Worm (Caenorhabditis elegans) whole organism, L4/young adult: ENCODE data around the gene snf-7.

ENCODE experiments used
- dao-5 ChIP-seq: sonication (generic microtip); optimal IDR thresholded peaks from 2 replicates; lab custom pipeline; 2016; ENCODE audit warnings: missing genotype, missing genetic modification characterization, moderate library complexity, missing compliant biosample characterization
- him-1 ChIP-seq: sonication (generic microtip); optimal IDR thresholded peaks from 2 replicates; lab custom pipeline; 2016; ENCODE audit warnings: missing genotype, missing genetic modification reagents, missing genetic modification characterization, missing compliant biosample characterization

- TF ChIP-seq him-1 (tag; lab: Kevin White, UChicago) (no peak), dao-5 (tag; lab: Kevin White, UChicago) (no peak)
Measured at ce11 chrIII:12966895-12967294, 38.4 kb upstream of the snf-7 start, which contains the start of gene ttm-1.
